Worm (Caenorhabditis elegans): ENCODE measurements around the gene str-83.
A peak's percentile ranks its signal among the peaks of the same experiment; 100 is the strongest.

The str-83 gene

ce11 chrV:3935892-3936478 lies 41.1 kb upstream of the str-83 start, which contains the start of gene cyp-35A5:
Gene cyp-35A5 (plus strand): TSS chrV:3936326.
- TF ChIP-seq nhr-20 (tag; optimal IDR thresholded peaks at IDR 0.05), result peak; percentile 2
- TF ChIP-seq aly-2 (tag; optimal IDR thresholded peaks at IDR 0.05), result no peak
- no peak for TF ChIP-seq lin-13 (GFP tag; optimal IDR thresholded peaks at IDR 0.05)
- no peak for TF ChIP-seq dpl-1 (GFP tag; optimal IDR thresholded peaks at IDR 0.05)
- peak; percentile 85 for TF ChIP-seq elt-2 (tag; optimal IDR thresholded peaks at IDR 0.05)
- no peak for TF ChIP-seq zip-4 (GFP tag; optimal IDR thresholded peaks at IDR 0.05)
- no peak for TF ChIP-seq sox-4 (tag; optimal IDR thresholded peaks at IDR 0.05)
- TF ChIP-seq mdl-1 (tag; optimal IDR thresholded peaks at IDR 0.05), result no peak
- TF ChIP-seq ceh-90 (tag; optimal IDR thresholded peaks at IDR 0.05), result no peak

- no peak for TF ChIP-seq hlh-17 (GFP tag; optimal IDR thresholded peaks at IDR 0.05; ENCODE audit: borderline replicate concordance)
- no peak for TF ChIP-seq elt-3 (tag; optimal IDR thresholded peaks at IDR 0.05)
Observed at ce11 chrV:3938789-3939188, 38.3 kb upstream of the str-83 start, which contains the start of gene cyp-35B1. Gene cyp-35B1 (plus strand): TSS chrV:3939032.

ce11 chrV:3941860-3942259 lies 35.2 kb upstream of the str-83 start, which contains the start of gene cyp-35B2:
Gene cyp-35B2 (plus strand): TSS chrV:3942160.
- no peak for TF ChIP-seq hlh-4 (tag; optimal IDR thresholded peaks at IDR 0.05)
- TF ChIP-seq unc-98 (GFP tag; IDR thresholded peaks at IDR 0.05), result no peak

ce11 chrV:3943364-3943763 lies 33.7 kb upstream of the str-83 start:
- TF ChIP-seq ztf-4 (tag; optimal IDR thresholded peaks at IDR 0.05) (no peak), tlp-1 (tag; optimal IDR thresholded peaks at IDR 0.05) (no peak), hlh-4 (tag; optimal IDR thresholded peaks at IDR 0.05) (no peak), lin-39 (tag; optimal IDR thresholded peaks at IDR 0.05) (no peak), lin-14 (GFP tag; optimal IDR thresholded peaks at IDR 0.05) (no peak), hpl-2 (GFP tag; optimal IDR thresholded peaks at IDR 0.05) (no peak), nhr-20 (tag; optimal IDR thresholded peaks at IDR 0.05) (no peak), lin-15B (tag; optimal IDR thresholded peaks at IDR 0.05) (no peak), fkh-4 (tag; optimal IDR thresholded peaks at IDR 0.05; ENCODE audit: borderline replicate concordance) (no peak), alr-1 (tag; optimal IDR thresholded peaks at IDR 0.05; ENCODE audit: borderline replicate concordance) (no peak), nhr-85 (tag) (no peak)

- TF ChIP-seq snpc-4 (tag; optimal IDR thresholded peaks at IDR 0.05) (no peak), nhr-77 (tag; optimal IDR thresholded peaks at IDR 0.05) (no peak), mdl-1 (tag; optimal IDR thresholded peaks at IDR 0.05) (no peak), swsn-7 (tag; optimal IDR thresholded peaks at IDR 0.05) (no peak), unc-98 (GFP tag; IDR thresholded peaks at IDR 0.05) (no peak), sup-37 (GFP tag; optimal IDR thresholded peaks at IDR 0.05) (no peak), Y116A8C.19 (tag; optimal IDR thresholded peaks at IDR 0.05; ENCODE audit: borderline replicate concordance) (no peak), F16B12.6 (tag; optimal IDR thresholded peaks at IDR 0.05) (no peak), xbp-1 (tag; optimal IDR thresholded peaks at IDR 0.05) (no peak), ceh-90 (tag; optimal IDR thresholded peaks at IDR 0.05) (no peak), snu-23 (GFP tag; optimal IDR thresholded peaks at IDR 0.05) (no peak), alr-1 (tag; optimal IDR thresholded peaks at IDR 0.05; ENCODE audit: borderline replicate concordance) (no peak), nhr-85 (tag) (no peak), C34B4.2 (tag; optimal IDR thresholded peaks at IDR 0.05) (no peak), skn-1 (tag; optimal IDR thresholded peaks at IDR 0.05) (no peak), lin-35 (GFP tag; optimal IDR thresholded peaks at IDR 0.05) (no peak), sox-4 (tag; optimal IDR thresholded peaks at IDR 0.05) (no peak), nhr-20 (tag; optimal IDR thresholded peaks at IDR 0.05) (no peak), ceh-8 (GFP tag; optimal IDR thresholded peaks at IDR 0.05) (no peak), lin-13 (GFP tag; optimal IDR thresholded peaks at IDR 0.05) (no peak)
Observed at ce11 chrV:3945053-3945452, 32.0 kb upstream of the str-83 start, which contains the start of gene cyp-35B3. Gene cyp-35B3 (plus strand): TSS chrV:3945353.

All from whole organism, L1 larva.